Worm (Caenorhabditis elegans) whole organism, L4 larva: Measurements from ENCODE around the gene F58F9.6.
A peak's percentile ranks its signal among the peaks of the same experiment; 100 is the strongest.

Source experiments
- F26F4.8 ChIP-seq: fragments of 200-800 bp; sonication (Bioruptor generic); conservative IDR thresholded peaks from 2 replicates; pipeline ENCODE4 v1.3.6; 2022; ENCODE audit warnings: missing genetic modification characterization, missing compliant biosample characterization
- R02D3.7 ChIP-seq: fragments of 150-350 bp; sonication (generic microtip); optimal IDR thresholded peaks from 3 replicates; lab custom pipeline; 2014; ENCODE audit warnings: missing biosample characterization, missing genetic modification characterization
- Y48G9A.11 ChIP-seq: fragments of 200-800 bp; sonication (Bioruptor generic); IDR thresholded peaks from 2 replicates; pipeline ENCODE4 v1.3.6; 2022; ENCODE audit warnings: missing genetic modification reagents, missing genetic modification characterization, missing compliant biosample characterization
- Y75B8A.6 ChIP-seq: fragments of 200-800 bp; sonication (Bioruptor generic); IDR thresholded peaks from 2 replicates; pipeline ENCODE4 v1.3.6; 2022; ENCODE audit warnings: missing genetic modification reagents, missing genetic modification characterization, missing compliant biosample characterization
- aha-1 ChIP-seq: fragments of 150-350 bp; peaks from one replicate; lab custom pipeline; 2014; ENCODE audit warnings: missing biosample characterization, missing genetic modification characterization
- aly-2 ChIP-seq: sonication (generic microtip); optimal IDR thresholded peaks from 2 replicates; lab custom pipeline; 2018; ENCODE audit warnings: missing biosample characterization, missing genetic modification characterization
- arid-1 ChIP-seq: fragments of 200-800 bp; sonication (Bioruptor generic); conservative IDR thresholded peaks from 2 replicates; pipeline ENCODE4 v1.3.6; 2022; ENCODE audit warnings: missing genetic modification reagents, missing genetic modification characterization, missing compliant biosample characterization
- ceh-44 ChIP-seq: fragments of 200-800 bp; sonication (Bioruptor generic); IDR thresholded peaks from 2 replicates; pipeline ENCODE4 v1.3.6; 2022; ENCODE audit warnings: missing genetic modification reagents, missing genetic modification characterization, missing compliant biosample characterization
- ceh-82 ChIP-seq: sonication (generic microtip); optimal IDR thresholded peaks from 2 replicates; lab custom pipeline; 2017; ENCODE audit warnings: missing biosample characterization, missing genetic modification characterization
- ces-1 ChIP-seq: fragments of 150-350 bp; sonication (generic microtip); optimal IDR thresholded peaks from 4 replicates; lab custom pipeline; 2014; ENCODE audit warnings: missing biosample characterization, missing genetic modification reagents, missing genetic modification characterization
- cey-2 ChIP-seq: sonication (generic microtip); optimal IDR thresholded peaks from 3 replicates; lab custom pipeline; 2017; ENCODE audit warnings: missing genetic modification characterization, mild to moderate bottlenecking, missing compliant biosample characterization, antibody characterized with exemption, borderline replicate concordance; ENCODE audit not compliant: insufficient read depth
- daf-12 ChIP-seq: fragments of 150-350 bp; optimal IDR thresholded peaks from 2 replicates; lab custom pipeline; 2014; ENCODE audit warnings: missing biosample characterization, missing genetic modification reagents, missing genetic modification characterization
- daf-16 ChIP-seq, 3 experiments: sonication (generic microtip); optimal IDR thresholded peaks; 2 replicates each; lab custom pipeline; 2016 to 2017; ENCODE audit warnings: missing genetic modification characterization in 3 of 3, missing genetic modification reagents in 3 of 3, mild to moderate bottlenecking in 2 of 3, missing compliant biosample characterization in 2 of 3, missing biosample characterization in 1 of 3, moderate library complexity in 1 of 3
- dmd-6 ChIP-seq: fragments of 200-800 bp; sonication (Bioruptor generic); IDR thresholded peaks from 2 replicates; pipeline ENCODE4 v1.3.6; 2022; ENCODE audit warnings: missing genetic modification reagents, missing genetic modification characterization, missing compliant biosample characterization
- dmd-8 ChIP-seq: fragments of 200-800 bp; sonication (Bioruptor generic); IDR thresholded peaks from 2 replicates; pipeline ENCODE4 v1.3.6; 2022; ENCODE audit warnings: missing genetic modification characterization, missing compliant biosample characterization
- dve-1 ChIP-seq: sonication (generic microtip); optimal IDR thresholded peaks from 2 replicates; lab custom pipeline; 2017; ENCODE audit warnings: antibody characterized with exemption, mild to moderate bottlenecking, missing genetic modification characterization, missing compliant biosample characterization; ENCODE audit not compliant: insufficient read depth
- egl-43 ChIP-seq: fragments of 200-800 bp; sonication (Bioruptor generic); IDR thresholded peaks from 2 replicates; pipeline ENCODE4 v1.3.6; 2022; ENCODE audit warnings: missing genetic modification reagents, missing genetic modification characterization, missing compliant biosample characterization
- fos-1 ChIP-seq: fragments of 150-350 bp; optimal IDR thresholded peaks from 2 replicates; lab custom pipeline; 2014; ENCODE audit warnings: missing biosample characterization, missing genetic modification characterization
- gei-8 ChIP-seq: fragments of 200-800 bp; sonication (Bioruptor generic); optimal IDR thresholded peaks from 2 replicates; lab custom pipeline; 2018; ENCODE audit warnings: mild to moderate bottlenecking, missing genetic modification characterization, missing compliant biosample characterization
- hif-1 ChIP-seq, 2 experiments: sonication (generic microtip); optimal IDR thresholded peaks; 2 replicates each; lab custom pipeline; 2016 to 2017; ENCODE audit warnings: missing compliant biosample characterization in 2 of 2, missing genetic modification characterization in 2 of 2, missing genetic modification reagents in 2 of 2, missing genotype in 2 of 2, mild to moderate bottlenecking in 1 of 2
- lim-7 ChIP-seq: fragments of 200-800 bp; sonication (Bioruptor generic); IDR thresholded peaks from 2 replicates; pipeline ENCODE4 v1.3.6; 2022; ENCODE audit warnings: missing genetic modification characterization, missing compliant biosample characterization
- lin-1 ChIP-seq: fragments of 200-800 bp; sonication (Bioruptor generic); IDR thresholded peaks from 2 replicates; pipeline ENCODE4 v1.3.6; 2022; ENCODE audit warnings: missing genetic modification reagents, missing genetic modification characterization, missing compliant biosample characterization
- mxl-2 ChIP-seq: fragments of 200-800 bp; sonication (Bioruptor generic); conservative IDR thresholded peaks from 2 replicates; pipeline ENCODE4 v1.3.6; 2022; ENCODE audit warnings: missing genetic modification reagents, missing genetic modification characterization, missing compliant biosample characterization
- nhr-102 ChIP-seq: sonication (generic microtip); optimal IDR thresholded peaks from 2 replicates; lab custom pipeline; 2016; ENCODE audit warnings: mild to moderate bottlenecking, missing genetic modification characterization, moderate library complexity, missing compliant biosample characterization
- nhr-28 ChIP-seq: fragments of 150-350 bp; optimal IDR thresholded peaks from 2 replicates; lab custom pipeline; 2014; ENCODE audit warnings: missing biosample characterization, missing genetic modification characterization
- nhr-76 ChIP-seq: fragments of 150-350 bp; optimal IDR thresholded peaks from 2 replicates; lab custom pipeline; 2014; ENCODE audit warnings: missing biosample characterization, missing genetic modification characterization
- pqm-1 ChIP-seq: sonication (generic microtip); optimal IDR thresholded peaks from 2 replicates; lab custom pipeline; 2017; ENCODE audit warnings: missing biosample characterization, missing genetic modification characterization
- spr-1 ChIP-seq: sonication (generic microtip); optimal IDR thresholded peaks from 2 replicates; lab custom pipeline; 2016; ENCODE audit warnings: mild to moderate bottlenecking, missing genetic modification characterization, missing compliant biosample characterization
- tra-1 ChIP-seq: fragments of 200-800 bp; sonication (Bioruptor generic); IDR thresholded peaks from 2 replicates; pipeline ENCODE4 v1.3.6; 2022; ENCODE audit warnings: missing genetic modification reagents, missing genetic modification characterization, missing compliant biosample characterization
- unc-130 ChIP-seq: sonication (generic microtip); optimal IDR thresholded peaks from 2 replicates; lab custom pipeline; 2016; ENCODE audit warnings: missing genetic modification reagents, missing genetic modification characterization, missing compliant biosample characterization
- zag-1 ChIP-seq: fragments of 150-350 bp; optimal IDR thresholded peaks from 2 replicates; lab custom pipeline; 2014; ENCODE audit warnings: missing biosample characterization, missing genetic modification characterization
- zip-11 ChIP-seq: fragments of 200-800 bp; sonication (Bioruptor generic); IDR thresholded peaks from 2 replicates; pipeline ENCODE4 v1.3.6; 2022; ENCODE audit warnings: missing genetic modification characterization, missing compliant biosample characterization

Gene F58F9.6

DNA sequence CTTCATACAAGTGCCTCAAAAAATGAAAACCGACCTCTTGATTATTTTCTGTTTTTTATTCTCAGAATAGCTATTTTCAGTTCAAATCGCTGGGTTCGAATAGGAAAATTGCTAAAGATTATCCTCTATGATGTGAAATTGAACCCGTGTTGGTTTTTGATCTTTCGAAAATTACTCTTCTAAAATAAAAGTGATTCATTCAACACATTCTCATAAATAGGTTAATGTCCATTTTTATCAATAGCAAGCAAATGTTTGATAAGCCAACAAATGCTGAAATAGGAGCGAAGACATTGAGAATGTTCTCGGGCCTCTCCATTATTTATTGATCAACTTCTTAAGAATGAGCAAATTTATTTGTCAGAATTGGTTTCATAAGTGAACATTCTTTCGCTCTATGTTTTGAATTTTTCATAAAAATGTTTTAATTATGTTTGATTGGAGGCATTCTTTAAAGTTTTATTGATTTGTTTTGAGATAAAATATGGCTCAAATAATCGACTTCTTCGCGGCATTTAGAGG lies 4.6 kb downstream of the F58F9.6 start, which contains the start of gene F58F9.3 (continued):
- peak; percentile 52 for TF ChIP-seq pqm-1 (tag; lab: Kevin White, UChicago)

DNA sequence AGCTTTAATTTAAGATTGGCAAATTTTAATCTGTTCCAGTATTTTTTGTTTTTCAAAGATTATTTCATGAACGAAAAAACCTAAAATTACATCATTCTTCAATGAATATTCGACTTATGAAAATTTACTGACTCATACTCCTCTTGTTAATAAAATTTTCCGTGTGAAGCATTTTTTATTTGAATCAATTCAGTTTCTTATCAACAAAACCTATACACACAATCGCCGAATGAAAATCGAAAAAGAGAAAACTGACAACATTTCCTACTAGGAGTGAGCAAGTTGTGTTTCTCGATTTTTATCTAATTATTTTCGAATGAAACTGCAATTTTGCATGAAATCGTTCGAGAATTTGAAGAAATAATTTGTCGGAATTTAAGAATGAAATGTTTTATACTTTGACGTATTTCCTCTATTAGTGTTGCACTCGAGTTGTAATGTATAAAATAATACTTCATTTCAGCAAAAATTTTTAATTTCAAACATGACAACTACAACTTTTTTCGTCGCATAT lies 6.8 kb downstream of the F58F9.6 start, which contains the start of gene F58F9.4:
F58F9.4 (plus strand) TSS at position 464 of the 514 bp plus-strand sequence.
- TF ChIP-seq egl-43 (GFP tag; lab: Robert Waterston, UW), result no peak
- no peak for TF ChIP-seq ces-1 (GFP tag; lab: Kevin White, UChicago)
- TF ChIP-seq nhr-28, result peak; percentile 28
- TF ChIP-seq mxl-2 (GFP tag; lab: Robert Waterston, UW), result no peak
- no peak for TF ChIP-seq zag-1 (tag; lab: Kevin White, UChicago)
- no peak for TF ChIP-seq nhr-76
- TF ChIP-seq daf-16 (GFP tag; optimal IDR thresholded peaks at IDR 0.05; lab: Kevin White, UChicago), result no peak
- peak; percentile 31 for TF ChIP-seq daf-16 (tag; optimal IDR thresholded peaks at IDR 0.05; lab: Kevin White, UChicago)
- TF ChIP-seq unc-130 (GFP tag; lab: Kevin White, UChicago), result no peak
- no peak for TF ChIP-seq F26F4.8 (GFP tag; lab: Robert Waterston, UW)
- peak; percentile 37; the same call in 1 of the 2 replicates for TF ChIP-seq dmd-6 (GFP tag; lab: Robert Waterston, UW)
- TF ChIP-seq Y48G9A.11 (GFP tag; lab: Robert Waterston, UW), result no peak
- TF ChIP-seq ceh-82 (tag; lab: Kevin White, UChicago), result no peak
- TF ChIP-seq cey-2, result no peak
- no peak for TF ChIP-seq lim-7 (GFP tag; lab: Robert Waterston, UW)
- no peak for TF ChIP-seq arid-1 (GFP tag; lab: Robert Waterston, UW)
- TF ChIP-seq gei-8 (GFP tag; lab: Kevin White, UChicago), result no peak
- no peak for TF ChIP-seq lin-1
- no peak for TF ChIP-seq hif-1 (tag; optimal IDR thresholded peaks at IDR 0.05; lab: Kevin White, UChicago)
- TF ChIP-seq pqm-1 (tag; lab: Kevin White, UChicago), result peak; percentile 41
- no peak for TF ChIP-seq tra-1 (GFP tag; lab: Robert Waterston, UW)
- TF ChIP-seq daf-12 (tag; lab: Kevin White, UChicago), result no peak
- TF ChIP-seq aly-2 (tag; lab: Kevin White, UChicago), result no peak
- TF ChIP-seq, all 104 proteins: peak for 4

DNA sequence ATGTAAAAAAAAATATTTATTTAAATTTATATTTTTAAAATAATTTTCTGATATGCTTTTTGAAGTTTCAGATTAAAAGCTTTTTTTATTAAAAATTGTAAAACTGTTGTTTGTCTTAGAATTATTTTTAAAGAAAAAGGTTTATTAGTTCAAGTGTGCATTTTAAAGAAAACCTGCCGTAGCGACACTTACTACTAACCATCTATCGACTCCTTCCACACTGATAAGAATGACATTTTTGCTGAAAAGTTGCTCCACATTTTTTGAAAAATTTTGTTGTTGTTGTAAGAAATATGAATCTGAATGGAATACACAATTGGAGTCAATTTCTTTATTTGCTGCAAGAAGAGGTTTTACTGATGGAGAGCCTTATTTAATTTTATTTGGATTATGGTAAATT lies 9.4 kb downstream of the F58F9.6 start, which contains the start of gene C49A9.1:
C49A9.1 (plus strand) TSS at position 217 of the 400 bp plus-strand sequence.
- no peak for TF ChIP-seq fos-1 (tag; lab: Kevin White, UChicago)
- peak; percentile 15 for TF ChIP-seq dve-1 (tag; lab: Kevin White, UChicago)
- peak; percentile 70 for TF ChIP-seq pqm-1 (tag; lab: Kevin White, UChicago)
- peak; percentile 3 for TF ChIP-seq nhr-28
- no peak for TF ChIP-seq zip-11 (GFP tag; lab: Robert Waterston, UW)
- peak; percentile 32 for TF ChIP-seq aha-1 (tag; lab: Kevin White, UChicago)
- TF ChIP-seq daf-16 (GFP tag; optimal IDR thresholded peaks at IDR 0.05; lab: Kevin White, UChicago), result no peak
- peak; percentile 46 for TF ChIP-seq daf-16 (tag; optimal IDR thresholded peaks at IDR 0.05; lab: Kevin White, UChicago)
- no peak for TF ChIP-seq arid-1 (GFP tag; lab: Robert Waterston, UW)

DNA sequence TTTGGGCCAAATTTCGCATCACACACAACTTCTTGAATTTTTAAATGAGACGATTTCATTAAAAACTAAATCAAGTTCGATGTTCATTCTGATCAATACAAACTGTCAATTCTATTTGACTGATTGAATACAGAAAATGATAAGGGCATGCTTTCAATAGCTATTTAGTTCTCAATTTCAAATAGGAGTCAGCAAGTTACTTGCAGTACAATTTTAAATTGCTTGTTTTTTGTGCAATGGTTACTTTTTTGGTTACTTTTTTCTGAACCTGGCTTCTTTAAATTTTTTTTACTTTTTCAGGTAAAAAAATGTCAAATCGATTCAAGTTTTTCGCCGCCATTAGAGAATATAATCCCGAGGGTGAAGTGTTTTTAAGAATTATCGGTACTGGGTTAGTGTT lies 12.3 kb downstream of the F58F9.6 start, which contains the start of gene C49A9.2:
C49A9.2 (plus strand) TSS at position 301 of the 400 bp plus-strand sequence.
- peak; percentile 18 for TF ChIP-seq nhr-28
- no peak for TF ChIP-seq nhr-102 (tag; lab: Kevin White, UChicago)
- TF ChIP-seq daf-16 (GFP tag; optimal IDR thresholded peaks at IDR 0.05; lab: Kevin White, UChicago), result no peak
- peak; percentile 36 for TF ChIP-seq daf-16 (tag; optimal IDR thresholded peaks at IDR 0.05; lab: Kevin White, UChicago)
- no peak for TF ChIP-seq spr-1 (tag; lab: Kevin White, UChicago)
- no peak for TF ChIP-seq cey-2
- TF ChIP-seq dmd-6 (GFP tag; lab: Robert Waterston, UW), result no peak
- TF ChIP-seq dmd-8 (GFP tag; lab: Robert Waterston, UW), result no peak
- TF ChIP-seq ceh-44 (GFP tag; lab: Robert Waterston, UW), result no peak
- no peak for TF ChIP-seq Y75B8A.6 (GFP tag; lab: Robert Waterston, UW)
- no peak for TF ChIP-seq R02D3.7 (tag; lab: Kevin White, UChicago)
- peak; percentile 8 for TF ChIP-seq pqm-1 (tag; lab: Kevin White, UChicago)
- TF ChIP-seq, all 104 proteins: peak for 3
